Worm (Caenorhabditis elegans) whole organism, midembryonic: ENCODE data around the gene prx-12.

ENCODE experiments used
- T22C8.4 ChIP-seq: fragments of 200-800 bp; sonication (Bioruptor generic); IDR thresholded peaks from 2 replicates; pipeline ENCODE4 v1.3.6; 2022; ENCODE audit warnings: missing genetic modification characterization, missing compliant biosample characterization
- cog-1 ChIP-seq: sonication (generic microtip); optimal IDR thresholded peaks from 2 replicates; lab custom pipeline; 2016; ENCODE audit warnings: missing genetic modification characterization, missing compliant biosample characterization
- flt-1 ChIP-seq: fragments of 200-800 bp; sonication (Bioruptor generic); IDR thresholded peaks from 2 replicates; pipeline ENCODE4 v1.3.6; 2022; ENCODE audit warnings: missing genetic modification characterization, missing compliant biosample characterization
- klf-2 ChIP-seq: fragments of 200-800 bp; sonication (Bioruptor generic); conservative IDR thresholded peaks from 2 replicates; pipeline ENCODE4 v1.3.6; 2022; ENCODE audit warnings: missing genetic modification reagents, missing genetic modification characterization, missing compliant biosample characterization
- med-1 ChIP-seq: sonication (generic microtip); optimal IDR thresholded peaks from 2 replicates; lab custom pipeline; 2017; ENCODE audit warnings: missing genetic modification characterization, mild to moderate bottlenecking, missing compliant biosample characterization, antibody characterized with exemption, missing genetic modification reagents; ENCODE audit not compliant: insufficient read depth
- ref-1 ChIP-seq: fragments of 200-800 bp; sonication (Bioruptor generic); conservative IDR thresholded peaks from 2 replicates; pipeline ENCODE4 v1.3.6; 2022; ENCODE audit warnings: missing genetic modification reagents, missing genetic modification characterization, missing compliant biosample characterization
- tab-1 ChIP-seq: fragments of 200-800 bp; sonication (Bioruptor generic); IDR thresholded peaks from 2 replicates; pipeline ENCODE4 v1.3.6; 2022; ENCODE audit warnings: missing genetic modification characterization, missing compliant biosample characterization
- ztf-23 ChIP-seq: fragments of 200-800 bp; sonication (Bioruptor generic); IDR thresholded peaks from 2 replicates; pipeline ENCODE4 v1.3.6; 2022; ENCODE audit warnings: missing genetic modification reagents, missing genetic modification characterization, missing compliant biosample characterization
- ztf-29 ChIP-seq: fragments of 200-800 bp; sonication (Bioruptor generic); IDR thresholded peaks from 2 replicates; pipeline ENCODE4 v1.3.6; 2022; ENCODE audit warnings: missing genetic modification reagents, missing genetic modification characterization, missing compliant biosample characterization

Gene prx-12

ce11 chrX:11367640-11368039, 25.5 kb upstream of the prx-12 start:
- TF ChIP-seq cog-1 (tag; lab: Kevin White, UChicago) (no peak), tab-1 (GFP tag; lab: Robert Waterston, UW) (0 out of 2 replicates have a peak, but pooled peaks have one; percentile 10)

ce11 chrX:11368417-11368816, 24.7 kb upstream of the prx-12 start, which contains the start of gene ttyh-1:
Gene ttyh-1, plus strand, starts transcription at chrX:11368717.
- TF ChIP-seq med-1 (GFP tag; lab: Kevin White, UChicago): no peak
- no peak for TF ChIP-seq T22C8.4 (GFP tag; lab: Robert Waterston, UW)
- TF ChIP-seq cog-1 (tag; lab: Kevin White, UChicago): no peak

- TF ChIP-seq flt-1 (GFP tag; lab: Robert Waterston, UW): 0 out of 2 replicates have a peak, but pooled peaks have one; percentile 13
- TF ChIP-seq cog-1 (tag; lab: Kevin White, UChicago): peak; percentile 73
- no peak for TF ChIP-seq klf-2
- no peak for TF ChIP-seq tab-1 (GFP tag; lab: Robert Waterston, UW)
Measured at ce11 chrX:11368845-11369244, 24.2 kb upstream of the prx-12 start.

- no peak for TF ChIP-seq T22C8.4 (GFP tag; lab: Robert Waterston, UW)
- no peak for TF ChIP-seq klf-2
- no peak for TF ChIP-seq ref-1 (GFP tag; lab: Robert Waterston, UW)
- TF ChIP-seq med-1 (GFP tag; lab: Kevin White, UChicago): no peak
- no peak for TF ChIP-seq cog-1 (tag; lab: Kevin White, UChicago)
- no peak for TF ChIP-seq tab-1 (GFP tag; lab: Robert Waterston, UW)
- no peak for TF ChIP-seq flt-1 (GFP tag; lab: Robert Waterston, UW)
- no peak for TF ChIP-seq ztf-23
- no peak for TF ChIP-seq ztf-29 (GFP tag; lab: Robert Waterston, UW)
Measured at ce11 chrX:11370090-11370489, 23.0 kb upstream of the prx-12 start.

ce11 chrX:11375509-11375908, 17.6 kb upstream of the prx-12 start, which contains the start of gene F42E11.3:
Gene F42E11.3, minus strand, starts transcription at chrX:11375609.
- TF ChIP-seq tab-1 (GFP tag; lab: Robert Waterston, UW) (no peak), med-1 (GFP tag; lab: Kevin White, UChicago) (no peak), flt-1 (GFP tag; lab: Robert Waterston, UW) (no peak), T22C8.4 (GFP tag; lab: Robert Waterston, UW) (no peak), ref-1 (GFP tag; lab: Robert Waterston, UW) (no peak), ztf-29 (GFP tag; lab: Robert Waterston, UW) (no peak)

ce11 chrX:11377370-11377769, 15.7 kb upstream of the prx-12 start, which contains the start of gene tni-1:
Gene tni-1, minus strand, starts transcription at chrX:11377470.
- no peak for TF ChIP-seq klf-2
- no peak for TF ChIP-seq ztf-23
- TF ChIP-seq T22C8.4 (GFP tag; lab: Robert Waterston, UW): no peak
- TF ChIP-seq ztf-29 (GFP tag; lab: Robert Waterston, UW): no peak
- no peak for TF ChIP-seq flt-1 (GFP tag; lab: Robert Waterston, UW)
- no peak for TF ChIP-seq med-1 (GFP tag; lab: Kevin White, UChicago)
- TF ChIP-seq ref-1 (GFP tag; lab: Robert Waterston, UW): no peak
- no peak for TF ChIP-seq tab-1 (GFP tag; lab: Robert Waterston, UW)
- no peak for TF ChIP-seq cog-1 (tag; lab: Kevin White, UChicago)

- TF ChIP-seq ref-1 (GFP tag; lab: Robert Waterston, UW) (no peak), cog-1 (tag; lab: Kevin White, UChicago) (peak; percentile 9)
Measured at ce11 chrX:11379135-11379781, 13.8 kb upstream of the prx-12 start.

- no peak for TF ChIP-seq tab-1 (GFP tag; lab: Robert Waterston, UW)
Measured at ce11 chrX:11383359-11383758, 9.7 kb upstream of the prx-12 start.

ce11 chrX:11384534-11385441, 8.3 kb upstream of the prx-12 start, which contains the start of the genes F08B12.11 and prmn-1:
Gene F08B12.11, plus strand, starts transcription at chrX:11385054.
Gene prmn-1, plus strand, starts transcription at chrX:11385084.
- TF ChIP-seq klf-2 (no peak), ztf-23 (peak; percentile 50; the same call in 1 of the 2 replicates), ztf-29 (GFP tag; lab: Robert Waterston, UW) (peak; percentile 46; the same call in 1 of the 2 replicates), cog-1 (tag; lab: Kevin White, UChicago) (no peak), med-1 (GFP tag; lab: Kevin White, UChicago) (no peak), flt-1 (GFP tag; lab: Robert Waterston, UW) (no peak), T22C8.4 (GFP tag; lab: Robert Waterston, UW) (no peak), tab-1 (GFP tag; lab: Robert Waterston, UW) (no peak), ref-1 (GFP tag; lab: Robert Waterston, UW) (no peak)

ce11 chrX:11385916-11386315, 7.2 kb upstream of the prx-12 start:
- TF ChIP-seq cog-1 (tag; lab: Kevin White, UChicago) (no peak), tab-1 (GFP tag; lab: Robert Waterston, UW) (no peak), klf-2 (no peak), med-1 (GFP tag; lab: Kevin White, UChicago) (no peak), ztf-23 (no peak), T22C8.4 (GFP tag; lab: Robert Waterston, UW) (no peak), ref-1 (GFP tag; lab: Robert Waterston, UW) (no peak), ztf-29 (GFP tag; lab: Robert Waterston, UW) (no peak), flt-1 (GFP tag; lab: Robert Waterston, UW) (no peak)
